Worm (Caenorhabditis elegans) whole organism, young adult: Measurements from ENCODE around the gene pals-18.

Experiments
- B0019.2 ChIP-seq: fragments of 200-800 bp; sonication (Bioruptor generic); conservative IDR thresholded peaks from 2 replicates; pipeline ENCODE4 v1.3.6; 2022; ENCODE audit warnings: missing genetic modification reagents, missing genetic modification characterization, missing compliant biosample characterization
- B0261.1 ChIP-seq: sonication (generic microtip); optimal IDR thresholded peaks from 2 replicates; lab custom pipeline; 2016; ENCODE audit warnings: mild to moderate bottlenecking, missing genetic modification characterization, moderate library complexity, missing compliant biosample characterization
- F22D6.2 ChIP-seq: sonication (generic microtip); optimal IDR thresholded peaks from 2 replicates; lab custom pipeline; 2016; ENCODE audit warnings: mild to moderate bottlenecking, missing genetic modification characterization, missing compliant biosample characterization
- F49E8.2 ChIP-seq: sonication (generic microtip); optimal IDR thresholded peaks from 3 replicates; lab custom pipeline; 2017; ENCODE audit warnings: missing genetic modification characterization, mild to moderate bottlenecking, missing compliant biosample characterization, antibody characterized with exemption, moderate library complexity; ENCODE audit not compliant: insufficient read depth
- F52B5.7 ChIP-seq: sonication (generic microtip); optimal IDR thresholded peaks from 2 replicates; lab custom pipeline; 2016; ENCODE audit warnings: mild to moderate bottlenecking, missing genetic modification characterization, missing compliant biosample characterization
- F55B11.4 ChIP-seq: sonication (generic microtip); optimal IDR thresholded peaks from 2 replicates; lab custom pipeline; 2016; ENCODE audit warnings: missing compliant biosample characterization, missing genetic modification characterization, borderline replicate concordance; ENCODE audit not compliant: insufficient read depth
- Y53G8AR.9 ChIP-seq: fragments of 200-800 bp; sonication (Bioruptor generic); conservative IDR thresholded peaks from 2 replicates; pipeline ENCODE4 v1.3.6; 2022; ENCODE audit warnings: missing genetic modification reagents, missing genetic modification characterization, missing compliant biosample characterization
- ZK185.1 ChIP-seq: sonication (generic microtip); optimal IDR thresholded peaks from 2 replicates; lab custom pipeline; 2016; ENCODE audit warnings: mild to moderate bottlenecking, missing genetic modification characterization, missing compliant biosample characterization; ENCODE audit not compliant: poor library complexity, severe bottlenecking
- atf-7 ChIP-seq: sonication (generic microtip); optimal IDR thresholded peaks from 2 replicates; lab custom pipeline; 2017; ENCODE audit warnings: mild to moderate bottlenecking, missing genetic modification characterization, missing compliant biosample characterization
- athp-1 ChIP-seq: sonication (generic microtip); optimal IDR thresholded peaks from 2 replicates; lab custom pipeline; 2017; ENCODE audit warnings: mild to moderate bottlenecking, missing genetic modification characterization, missing compliant biosample characterization
- attf-3 ChIP-seq: fragments of 200-800 bp; sonication (Bioruptor generic); conservative IDR thresholded peaks from 2 replicates; pipeline ENCODE4 v1.3.6; 2022; ENCODE audit warnings: missing genetic modification reagents, missing genetic modification characterization, missing compliant biosample characterization
- cebp-1 ChIP-seq, 2 experiments: fragments of 200-800 bp in 1 of 2; sonication (Bioruptor generic) in 1 of 2; sonication (generic microtip) in 1 of 2; IDR thresholded peaks in 1 of 2; optimal IDR thresholded peaks in 1 of 2; 2 replicates each; pipeline versions ENCODE4 v1.3.6 to Lab custom; 2017 to 2022; ENCODE audit warnings: missing compliant biosample characterization in 2 of 2, missing genetic modification characterization in 2 of 2, mild to moderate bottlenecking in 1 of 2, missing genetic modification reagents in 1 of 2, moderate library complexity in 1 of 2
- ceh-40 ChIP-seq: fragments of 200-800 bp; sonication (Bioruptor generic); IDR thresholded peaks from 2 replicates; pipeline ENCODE4 v1.3.6; 2022; ENCODE audit warnings: missing genetic modification characterization, missing compliant biosample characterization
- ceh-58 ChIP-seq: fragments of 200-800 bp; sonication (Bioruptor generic); IDR thresholded peaks from 2 replicates; pipeline ENCODE4 v1.3.6; 2022; ENCODE audit warnings: missing genetic modification characterization, missing compliant biosample characterization
- die-1 ChIP-seq: sonication (generic microtip); optimal IDR thresholded peaks from 2 replicates; lab custom pipeline; 2016; ENCODE audit warnings: missing genotype, mild to moderate bottlenecking, missing genetic modification characterization, missing compliant biosample characterization
- egl-18 ChIP-seq: fragments of 200-800 bp; sonication (Bioruptor generic); IDR thresholded peaks from 2 replicates; pipeline ENCODE4 v1.3.6; 2022; ENCODE audit warnings: missing genetic modification reagents, missing genetic modification characterization, missing compliant biosample characterization
- egl-44 ChIP-seq: fragments of 200-800 bp; sonication (Bioruptor generic); IDR thresholded peaks from 2 replicates; pipeline ENCODE4 v1.3.6; 2022; ENCODE audit warnings: missing genetic modification reagents, missing genetic modification characterization, missing compliant biosample characterization
- fkh-3 ChIP-seq: sonication (generic microtip); optimal IDR thresholded peaks from 2 replicates; lab custom pipeline; 2016; ENCODE audit warnings: mild to moderate bottlenecking, missing genetic modification characterization, missing compliant biosample characterization
- him-1 ChIP-seq: sonication (generic microtip); optimal IDR thresholded peaks from 2 replicates; lab custom pipeline; 2016; ENCODE audit warnings: missing genotype, missing genetic modification reagents, missing genetic modification characterization, missing compliant biosample characterization
- hmg-1.2 ChIP-seq: fragments of 200-800 bp; sonication (Bioruptor generic); IDR thresholded peaks from 2 replicates; pipeline ENCODE4 v1.3.6; 2022; ENCODE audit warnings: missing genetic modification reagents, missing genetic modification characterization, missing compliant biosample characterization
- hsf-1 ChIP-seq: fragments of 200-800 bp; sonication (Bioruptor generic); IDR thresholded peaks from 2 replicates; pipeline ENCODE4 v1.3.6; 2022; ENCODE audit warnings: missing genetic modification reagents, missing genetic modification characterization, missing compliant biosample characterization
- let-607 ChIP-seq, 2 experiments: fragments of 200-800 bp in 1 of 2; sonication (Bioruptor generic) in 1 of 2; sonication (generic microtip) in 1 of 2; optimal IDR thresholded peaks; 2 replicates each; lab custom pipeline; 2016 to 2018; ENCODE audit warnings: mild to moderate bottlenecking in 2 of 2, missing compliant biosample characterization in 2 of 2, missing genetic modification characterization in 2 of 2, moderate library complexity in 2 of 2, missing genotype in 1 of 2
- lin-26 ChIP-seq: fragments of 200-800 bp; sonication (Bioruptor generic); IDR thresholded peaks from 2 replicates; pipeline ENCODE4 v1.3.6; 2022; ENCODE audit warnings: missing genetic modification reagents, missing genetic modification characterization, missing compliant biosample characterization
- mel-28 ChIP-seq: sonication (generic microtip); optimal IDR thresholded peaks from 2 replicates; lab custom pipeline; 2016; ENCODE audit warnings: borderline replicate concordance, mild to moderate bottlenecking, missing genetic modification characterization, missing compliant biosample characterization
- mes-4 ChIP-seq: sonication (generic microtip); optimal IDR thresholded peaks from 2 replicates; lab custom pipeline; 2016; ENCODE audit warnings: missing genotype, missing genetic modification characterization, missing compliant biosample characterization
- nfyb-1 ChIP-seq: fragments of 200-800 bp; sonication (Bioruptor generic); IDR thresholded peaks from 2 replicates; pipeline ENCODE4 v1.3.6; 2022; ENCODE audit warnings: missing genetic modification reagents, missing genetic modification characterization, missing compliant biosample characterization
- nhr-179 ChIP-seq: sonication (generic microtip); optimal IDR thresholded peaks from 2 replicates; lab custom pipeline; 2016; ENCODE audit warnings: mild to moderate bottlenecking, missing genetic modification characterization, missing compliant biosample characterization
- nhr-80 ChIP-seq: sonication (generic microtip); optimal IDR thresholded peaks from 2 replicates; lab custom pipeline; 2016; ENCODE audit warnings: missing genetic modification characterization, missing compliant biosample characterization
- pha-4 ChIP-seq: fragments of 150-350 bp; sonication (generic microtip); optimal IDR thresholded peaks from 2 replicates; lab custom pipeline; 2014; ENCODE audit warnings: missing biosample characterization, missing genetic modification reagents, missing genetic modification characterization
- rec-8 ChIP-seq, 2 experiments: sonication (generic microtip); optimal IDR thresholded peaks; 2 replicates each; lab custom pipeline; 2016; ENCODE audit warnings: mild to moderate bottlenecking in 2 of 2, missing genetic modification characterization in 2 of 2, missing genetic modification reagents in 2 of 2, missing genotype in 2 of 2, missing biosample characterization in 1 of 2, missing compliant biosample characterization in 1 of 2, moderate library complexity in 1 of 2
- rpc-1 ChIP-seq, 2 experiments: fragments of 150-350 bp in 1 of 2; sonication (generic microtip) in 1 of 2; optimal IDR thresholded peaks; 2 replicates each; lab custom pipeline; 2014 to 2018; ENCODE audit warnings: missing biosample characterization in 1 of 2, missing genetic modification characterization in 1 of 2, missing genetic modification reagents in 1 of 2, missing genotype in 1 of 2
- snpc-1.1 ChIP-seq: sonication (generic microtip); optimal IDR thresholded peaks from 2 replicates; lab custom pipeline; 2017; ENCODE audit warnings: missing genetic modification characterization, mild to moderate bottlenecking, missing compliant biosample characterization, antibody characterized with exemption, moderate library complexity, missing genotype, missing genetic modification reagents; ENCODE audit not compliant: insufficient read depth
- tbp1 ChIP-seq: fragments of 200-800 bp; sonication (Bioruptor generic); optimal IDR thresholded peaks from 2 replicates; lab custom pipeline; 2018; ENCODE audit warnings: mild to moderate bottlenecking, missing genetic modification characterization, missing compliant biosample characterization
- tlf-1 ChIP-seq: fragments of 200-800 bp; sonication (Bioruptor generic); optimal IDR thresholded peaks from 2 replicates; lab custom pipeline; 2018; ENCODE audit warnings: mild to moderate bottlenecking, missing genetic modification characterization, missing compliant biosample characterization
- zim-3 ChIP-seq: sonication (generic microtip); optimal IDR thresholded peaks from 2 replicates; lab custom pipeline; 2017; ENCODE audit warnings: mild to moderate bottlenecking, missing genetic modification characterization, moderate library complexity, missing compliant biosample characterization
- ztf-3 ChIP-seq: fragments of 200-800 bp; sonication (Bioruptor generic); optimal IDR thresholded peaks from 2 replicates; lab custom pipeline; 2018; ENCODE audit warnings: mild to moderate bottlenecking, missing genetic modification characterization, missing compliant biosample characterization

pals-18 gene

ce11 chrIII:1403108-1403507 lies at the start of gene pals-18:
Gene pals-18, plus strand, starts transcription at chrIII:1403408.
- TF ChIP-seq ceh-40 (GFP tag; lab: Robert Waterston, UW), result no peak
- no peak for TF ChIP-seq nhr-80
- TF ChIP-seq F52B5.7 (tag; lab: Kevin White, UChicago), result no peak
- TF ChIP-seq tbp1, result no peak
- no peak for TF ChIP-seq mel-28 (tag; lab: Kevin White, UChicago)
- TF ChIP-seq let-607 (tag; optimal IDR thresholded peaks at IDR 0.05; lab: Kevin White, UChicago), result no peak
- TF ChIP-seq atf-7, result no peak
- no peak for TF ChIP-seq F22D6.2
- TF ChIP-seq F55B11.4 (tag; lab: Kevin White, UChicago), result no peak
- TF ChIP-seq egl-18, result no peak

- no peak for TF ChIP-seq zim-3 (tag; lab: Kevin White, UChicago)
- TF ChIP-seq hmg-1.2 (GFP tag; lab: Robert Waterston, UW), result no peak; the same call in 1 of the 2 replicates
- TF ChIP-seq tlf-1 (GFP tag; lab: Kevin White, UChicago), result no peak
- TF ChIP-seq B0261.1, result peak; percentile 68
- no peak for TF ChIP-seq cebp-1 (GFP tag; IDR thresholded peaks at IDR 0.05; lab: Robert Waterston, UW)
- TF ChIP-seq cebp-1 (tag; optimal IDR thresholded peaks at IDR 0.05; lab: Kevin White, UChicago), result no peak
- peak; percentile 64; the same call in 1 of the 2 replicates for TF ChIP-seq lin-26 (GFP tag; lab: Robert Waterston, UW)
- TF ChIP-seq ztf-3 (GFP tag; lab: Kevin White, UChicago), result no peak
- no peak for TF ChIP-seq rec-8 (tag; optimal IDR thresholded peaks at IDR 0.05; lab: Kevin White, UChicago)
- peak; percentile 25 for TF ChIP-seq die-1 (tag; lab: Kevin White, UChicago)
- peak; percentile 33 for TF ChIP-seq him-1 (tag; lab: Kevin White, UChicago)
- no peak for TF ChIP-seq ceh-58
- no peak for TF ChIP-seq egl-18
- TF ChIP-seq tbp1, result peak; percentile 85
- TF ChIP-seq snpc-1.1 (tag; lab: Kevin White, UChicago), result peak; percentile 25
- no peak for TF ChIP-seq attf-3 (GFP tag; lab: Robert Waterston, UW)
- TF ChIP-seq nfyb-1 (GFP tag; lab: Robert Waterston, UW), result 0 out of 2 replicates have a peak, but pooled peaks have one; percentile 36
- TF ChIP-seq mes-4 (tag; lab: Kevin White, UChicago), result no peak
- no peak for TF ChIP-seq B0019.2
- TF ChIP-seq fkh-3, result no peak
- peak; percentile 49 for TF ChIP-seq rpc-1 (optimal IDR thresholded peaks at IDR 0.05; lab: Kevin White, UChicago)
- peak; percentile 72 for TF ChIP-seq rpc-1 (tag; optimal IDR thresholded peaks at IDR 0.05; lab: Kevin White, UChicago)
- TF ChIP-seq mel-28 (tag; lab: Kevin White, UChicago), result no peak
- TF ChIP-seq F49E8.2 (tag; lab: Kevin White, UChicago), result no peak
- TF ChIP-seq ZK185.1, result no peak
- TF ChIP-seq egl-44, result no peak
- no peak for TF ChIP-seq hsf-1
- TF ChIP-seq Y53G8AR.9 (GFP tag; lab: Robert Waterston, UW), result no peak
- TF ChIP-seq athp-1 (tag; lab: Kevin White, UChicago), result no peak
- TF ChIP-seq pha-4, result no peak
- no peak for TF ChIP-seq nhr-179 (tag; lab: Kevin White, UChicago)
These were observed 48.7 kb upstream of the pals-18 start for ce11 chrIII:1354523-1354922.
